Worm (Caenorhabditis elegans): ENCODE measurements around the gene Y4C6B.1.

ce11 chrIV:5396769-5397168, 42.5 kb downstream of the Y4C6B.1 start, which contains the start of gene ZK616.3:
- TF ChIP-seq skn-1 (tag; optimal IDR thresholded peaks at IDR 0.05) (no peak), sma-9 (GFP tag; optimal IDR thresholded peaks at IDR 0.05) (no peak), sma-9 (tag; optimal IDR thresholded peaks at IDR 0.05) (no peak), unc-55 (GFP tag; optimal IDR thresholded peaks at IDR 0.05) (no peak), ceh-82 (tag; optimal IDR thresholded peaks at IDR 0.05) (no peak), ceh-16 (tag; optimal IDR thresholded peaks at IDR 0.05) (no peak), nhr-12 (tag; optimal IDR thresholded peaks at IDR 0.05) (no peak), elt-1 (tag; optimal IDR thresholded peaks at IDR 0.05) (no peak), fos-1 (tag; optimal IDR thresholded peaks at IDR 0.05) (no peak), snpc-4 (tag; optimal IDR thresholded peaks at IDR 0.05) (no peak), ama-1 (optimal IDR thresholded peaks at IDR 0.05) (no peak), nhr-237 (tag; optimal IDR thresholded peaks at IDR 0.05) (no peak)

All from whole organism, L2 larva.